Fruit fly (Drosophila melanogaster) whole organism, wandering third instar larva: ENCODE measurements around the gene CG16749.

Experiments used
- Abd-B ChIP-seq: fragments of >200 bp; optimal IDR thresholded peaks from 2 replicates; lab custom pipeline; 2017; ENCODE audit warnings: missing biosample characterization, missing genetic modification characterization
- CG32264 ChIP-seq: fragments of 200-800 bp; sonication (Bioruptor generic); optimal IDR thresholded peaks from 2 replicates; lab custom pipeline; 2016; ENCODE audit warnings: missing biosample characterization, missing genetic modification characterization
- CG9705 ChIP-seq: fragments of 200-800 bp; sonication (Bioruptor generic); optimal IDR thresholded peaks from 2 replicates; lab custom pipeline; 2018; ENCODE audit warnings: missing biosample characterization, mild to moderate bottlenecking, missing genetic modification characterization
- CrebA ChIP-seq: fragments of 200-800 bp; sonication (Bioruptor generic); optimal IDR thresholded peaks from 2 replicates; lab custom pipeline; 2016; ENCODE audit warnings: missing biosample characterization, mild to moderate bottlenecking, missing genetic modification characterization, borderline replicate concordance
- Dfd ChIP-seq: fragments of >200 bp; optimal IDR thresholded peaks from 2 replicates; lab custom pipeline; 2017; ENCODE audit warnings: missing biosample characterization, missing genetic modification characterization
- Dif ChIP-seq: fragments of 200-275, 200-300 bp; sonication (Bioruptor generic); optimal IDR thresholded peaks from 2 replicates; lab custom pipeline; 2018; ENCODE audit warnings: missing biosample characterization, missing genetic modification characterization; ENCODE audit not compliant: partially characterized antibody
- GATAd ChIP-seq: sonication (Bioruptor generic); optimal IDR thresholded peaks from 2 replicates; lab custom pipeline; 2016; ENCODE audit warnings: missing biosample characterization, missing genetic modification characterization
- HLH106 ChIP-seq: fragments of 200-800 bp; optimal IDR thresholded peaks from 3 replicates; lab custom pipeline; 2019; ENCODE audit warnings: missing biosample characterization, mild to moderate bottlenecking, missing genetic modification characterization, moderate library complexity
- Hnf4 ChIP-seq: fragments of 200-800 bp; sonication (Bioruptor generic); optimal IDR thresholded peaks from 2 replicates; lab custom pipeline; 2016; ENCODE audit warnings: missing biosample characterization, mild to moderate bottlenecking, missing genetic modification characterization
- Hr78 ChIP-seq: fragments of >200 bp; optimal IDR thresholded peaks from 2 replicates; lab custom pipeline; 2017; ENCODE audit warnings: missing biosample characterization, missing genetic modification characterization
- Hr83 ChIP-seq: fragments of 200-300 bp; sonication (Bioruptor generic); optimal IDR thresholded peaks from 2 replicates; lab custom pipeline; 2016; ENCODE audit warnings: missing biosample characterization, mild to moderate bottlenecking, missing genetic modification characterization, moderate library complexity; ENCODE audit not compliant: poor library complexity, severe bottlenecking
- Jra ChIP-seq: sonication (Bioruptor generic); optimal IDR thresholded peaks from 2 replicates; lab custom pipeline; 2016; ENCODE audit warnings: missing biosample characterization, missing genetic modification characterization
- Mio ChIP-seq: sonication (Bioruptor generic); optimal IDR thresholded peaks from 2 replicates; lab custom pipeline; 2016; ENCODE audit warnings: missing biosample characterization, missing genetic modification characterization
- Myc ChIP-seq: fragments of >200 bp; optimal IDR thresholded peaks from 2 replicates; lab custom pipeline; 2017
- N ChIP-seq: fragments of >200 bp; optimal IDR thresholded peaks from 2 replicates; lab custom pipeline; 2018; ENCODE audit warnings: missing biosample characterization, missing external identifiers, missing genetic modification characterization
- OdsH ChIP-seq: fragments of 200-800 bp; sonication (Bioruptor generic); optimal IDR thresholded peaks from 2 replicates; lab custom pipeline; 2016; ENCODE audit warnings: missing biosample characterization, mild to moderate bottlenecking, missing genetic modification characterization
- Rel ChIP-seq, 2 experiments: fragments of 200-800 bp; sonication (Bioruptor generic) in 1 of 2; optimal IDR thresholded peaks; 2 replicates in 1 of 2; 3 replicates in 1 of 2; lab custom pipeline; 2016 to 2019; ENCODE audit warnings: mild to moderate bottlenecking in 2 of 2, missing biosample characterization in 2 of 2, missing genetic modification characterization in 2 of 2, moderate library complexity in 1 of 2
- Sp1 ChIP-seq: fragments of 200-800 bp; sonication (Bioruptor generic); optimal IDR thresholded peaks from 3 replicates; lab custom pipeline; 2019; ENCODE audit warnings: missing biosample characterization, mild to moderate bottlenecking, missing genetic modification characterization, moderate library complexity
- Vsx2 ChIP-seq: fragments of 200-300, 225-300 bp; sonication (Bioruptor generic); optimal IDR thresholded peaks from 2 replicates; lab custom pipeline; 2018; ENCODE audit warnings: missing biosample characterization, missing genetic modification characterization; ENCODE audit not compliant: partially characterized antibody
- br ChIP-seq: fragments of 200-800 bp; sonication (Bioruptor generic); optimal IDR thresholded peaks from 2 replicates; lab custom pipeline; 2016; ENCODE audit warnings: missing biosample characterization, missing genetic modification characterization
- brk ChIP-seq: fragments of 200-800 bp; sonication (Bioruptor generic); optimal IDR thresholded peaks from 2 replicates; lab custom pipeline; 2016; ENCODE audit warnings: missing biosample characterization, mild to moderate bottlenecking, missing genetic modification characterization
- dl ChIP-seq, 2 experiments: fragments of 175-275, 200-275 bp in 1 of 2; fragments of 200-275 bp in 1 of 2; sonication (Bioruptor generic); optimal IDR thresholded peaks; lab custom pipeline; 2018; ENCODE audit warnings: mild to moderate bottlenecking in 2 of 2, missing biosample characterization in 2 of 2, missing genetic modification characterization in 2 of 2, moderate library complexity in 2 of 2; ENCODE audit not compliant: partially characterized antibody in 2 of 2, insufficient read depth in 1 of 2
- dmrt93B ChIP-seq: fragments of 200-800 bp; sonication (Bioruptor generic); optimal IDR thresholded peaks from 2 replicates; lab custom pipeline; 2018; ENCODE audit warnings: missing biosample characterization, mild to moderate bottlenecking, missing genetic modification characterization
- dsf ChIP-seq: sonication (Bioruptor generic); optimal IDR thresholded peaks from 2 replicates; lab custom pipeline; 2016; ENCODE audit warnings: missing biosample characterization, missing genetic modification characterization, borderline replicate concordance
- ey ChIP-seq: fragments of 200-800 bp; sonication (Bioruptor generic); optimal IDR thresholded peaks from 2 replicates; lab custom pipeline; 2016; ENCODE audit warnings: missing biosample characterization, missing genetic modification characterization
- foxo ChIP-seq, 2 experiments: fragments of 200-800 bp; sonication (Bioruptor generic); optimal IDR thresholded peaks; 2 replicates in 1 of 2; 3 replicates in 1 of 2; lab custom pipeline; 2016 to 2017; ENCODE audit warnings: missing biosample characterization in 2 of 2, missing genetic modification characterization in 2 of 2
- fru ChIP-seq: fragments of 200-800 bp; sonication (Bioruptor generic); optimal IDR thresholded peaks from 3 replicates; lab custom pipeline; 2016; ENCODE audit warnings: missing biosample characterization, mild to moderate bottlenecking, missing genetic modification characterization
- h ChIP-seq: fragments of 200-800 bp; sonication (Bioruptor generic); optimal IDR thresholded peaks from 3 replicates; lab custom pipeline; 2016; ENCODE audit warnings: missing biosample characterization, mild to moderate bottlenecking, missing genetic modification characterization
- jim ChIP-seq: fragments of 175-275, 200-325 bp; sonication (Bioruptor generic); optimal IDR thresholded peaks from 2 replicates; lab custom pipeline; 2016; ENCODE audit warnings: missing biosample characterization, mild to moderate bottlenecking, missing genetic modification characterization
- lola ChIP-seq: fragments of >200 bp; optimal IDR thresholded peaks from 2 replicates; lab custom pipeline; 2017; ENCODE audit warnings: missing biosample characterization, missing genetic modification characterization
- pan ChIP-seq: fragments of >200 bp; optimal IDR thresholded peaks from 2 replicates; lab custom pipeline; 2017
- psq ChIP-seq: fragments of 200-800 bp; sonication (Bioruptor generic); optimal IDR thresholded peaks from 3 replicates; lab custom pipeline; 2017; ENCODE audit warnings: missing biosample characterization, mild to moderate bottlenecking, missing genetic modification characterization, moderate library complexity
- rgr ChIP-seq: fragments of 200-800 bp; sonication (Bioruptor generic); optimal IDR thresholded peaks from 3 replicates; lab custom pipeline; 2016; ENCODE audit warnings: missing biosample characterization, mild to moderate bottlenecking, missing genetic modification characterization
- sage ChIP-seq: fragments of 200-800 bp; sonication (Bioruptor generic); optimal IDR thresholded peaks from 2 replicates; lab custom pipeline; 2016; ENCODE audit warnings: missing biosample characterization, mild to moderate bottlenecking, missing genetic modification characterization
- sv ChIP-seq: fragments of 200-800 bp; sonication (Bioruptor generic); optimal IDR thresholded peaks from 3 replicates; lab custom pipeline; 2016; ENCODE audit warnings: missing biosample characterization, missing genetic modification characterization
- tai ChIP-seq: sonication (Bioruptor generic); optimal IDR thresholded peaks from 2 replicates; lab custom pipeline; 2016; ENCODE audit warnings: missing biosample characterization, missing genetic modification characterization
- usp ChIP-seq: fragments of >200 bp; optimal IDR thresholded peaks from 2 replicates; lab custom pipeline; 2017; ENCODE audit warnings: missing biosample characterization, missing genetic modification characterization
- woc ChIP-seq: sonication (Bioruptor generic); optimal IDR thresholded peaks from 2 replicates; lab custom pipeline; 2016; ENCODE audit warnings: missing biosample characterization, mild to moderate bottlenecking, missing genetic modification characterization

Gene CG16749

DNA sequence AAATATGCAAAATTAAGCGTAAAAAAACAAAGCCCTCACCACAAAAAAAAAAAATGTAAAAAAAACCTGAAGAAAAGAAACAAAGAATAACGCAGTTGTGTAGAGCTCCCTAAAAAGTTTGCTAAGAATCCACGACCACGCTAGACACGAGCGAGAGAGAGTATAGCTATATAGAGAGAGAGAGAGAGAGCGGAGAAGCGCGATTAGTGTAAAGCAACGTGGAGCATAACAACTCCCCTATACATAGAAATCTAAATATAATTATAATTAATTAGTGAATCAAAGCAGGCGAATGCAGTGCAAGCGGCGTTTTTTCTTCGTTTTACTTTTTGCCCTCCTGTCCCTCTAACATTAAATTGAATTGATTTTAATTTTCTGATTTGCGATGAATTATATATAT, 27.7 kb upstream of the CG16749 start:
- TF ChIP-seq pan (lab: Kevin White, UChicago) (no peak), fru (GFP tag; lab: Kevin White, UChicago) (no peak), Vsx2 (GFP tag; lab: Kevin White, UChicago) (no peak), Dif (GFP tag; lab: Kevin White, UChicago) (peak; percentile 5), dsf (GFP tag; lab: Kevin White, UChicago) (no peak)

DNA sequence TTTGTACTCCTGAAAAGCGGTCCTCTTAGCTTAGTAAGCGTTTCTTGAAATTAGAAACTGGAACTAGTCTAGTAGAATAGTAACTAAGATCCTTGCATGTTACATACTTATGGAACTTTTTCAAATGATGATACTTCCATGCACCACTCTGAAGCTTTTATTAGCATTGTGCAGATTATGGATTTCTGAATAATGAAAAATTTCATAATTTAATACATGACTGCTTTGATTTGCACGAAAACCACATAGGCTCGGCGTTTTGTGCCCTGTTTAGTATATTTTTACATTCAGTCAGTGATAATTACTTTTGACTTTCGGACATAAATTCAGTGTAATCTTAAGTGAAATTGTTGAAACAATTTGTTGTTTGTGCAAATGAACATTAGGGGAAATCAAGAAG, 23.5 kb upstream of the CG16749 start, which contains the start of gene CG43675:
Gene CG43675, plus strand, starts transcription at position 301 of the 400 bp plus-strand sequence.
- TF ChIP-seq Abd-B (GFP tag; lab: Kevin White, UChicago) (no peak), N (no peak), brk (GFP tag; lab: Kevin White, UChicago) (no peak), Myc (lab: Kevin White, UChicago) (no peak), CG9705 (no peak), dl (GFP tag; optimal IDR thresholded peaks at IDR 0.05; lab: Kevin White, UChicago; ENCODE audit: insufficient read depth in 1 of 2, partially characterized antibody in 2 of 2) (no peak), lola (GFP tag; lab: Kevin White, UChicago) (no peak), Hr78 (GFP tag; lab: Kevin White, UChicago) (no peak), sage (GFP tag; lab: Kevin White, UChicago) (no peak), foxo (GFP tag; optimal IDR thresholded peaks at IDR 0.05; lab: Kevin White, UChicago) (no peak), usp (GFP tag; lab: Kevin White, UChicago) (no peak), Dif (GFP tag; lab: Kevin White, UChicago) (no peak), Sp1 (GFP tag; lab: Kevin White, UChicago) (no peak), fru (GFP tag; lab: Kevin White, UChicago) (no peak), dsf (GFP tag; lab: Kevin White, UChicago) (no peak), Hr83 (GFP tag; lab: Kevin White, UChicago) (no peak)

dm6 chr3R:9353276-9353652, 21.6 kb upstream of the CG16749 start:
- TF ChIP-seq jim (GFP tag; lab: Kevin White, UChicago) (no peak), psq (GFP tag; lab: Kevin White, UChicago) (peak; percentile 79), brk (GFP tag; lab: Kevin White, UChicago) (peak; percentile 65), Sp1 (GFP tag; lab: Kevin White, UChicago) (peak; percentile 83), Hr78 (GFP tag; lab: Kevin White, UChicago) (no peak), fru (GFP tag; lab: Kevin White, UChicago) (peak; percentile 74), tai (no peak), foxo (GFP tag; optimal IDR thresholded peaks at IDR 0.05; lab: Kevin White, UChicago) (peak in 1 of 2 experiments; percentile 78), lola (GFP tag; lab: Kevin White, UChicago) (no peak), CG9705 (no peak), dmrt93B (GFP tag; lab: Kevin White, UChicago) (peak; percentile 50), br (GFP tag; lab: Kevin White, UChicago) (peak; percentile 30), CG32264 (GFP tag; lab: Kevin White, UChicago) (no peak), ey (GFP tag; lab: Kevin White, UChicago) (peak; percentile 54), sage (GFP tag; lab: Kevin White, UChicago) (peak; percentile 87), HLH106 (peak; percentile 76), Dif (GFP tag; lab: Kevin White, UChicago) (no peak), Myc (lab: Kevin White, UChicago) (no peak), CrebA (GFP tag; lab: Kevin White, UChicago) (no peak), woc (GFP tag; lab: Kevin White, UChicago) (no peak), Hr83 (GFP tag; lab: Kevin White, UChicago) (no peak), rgr (GFP tag; lab: Kevin White, UChicago) (peak; percentile 74), sv (GFP tag; lab: Kevin White, UChicago) (peak; percentile 47), Jra (GFP tag; lab: Kevin White, UChicago) (no peak), Abd-B (GFP tag; lab: Kevin White, UChicago) (no peak), usp (GFP tag; lab: Kevin White, UChicago) (no peak), Hnf4 (GFP tag; lab: Kevin White, UChicago) (peak; percentile 32), dsf (GFP tag; lab: Kevin White, UChicago) (peak; percentile 45), dl (GFP tag; optimal IDR thresholded peaks at IDR 0.05; lab: Kevin White, UChicago; ENCODE audit: insufficient read depth in 1 of 2, partially characterized antibody in 2 of 2) (no peak), h (GFP tag; lab: Kevin White, UChicago) (peak; percentile 81), N (no peak), Rel (GFP tag; optimal IDR thresholded peaks at IDR 0.05; lab: Kevin White, UChicago) (no peak), Rel (tag; optimal IDR thresholded peaks at IDR 0.05; lab: Kevin White, UChicago) (no peak), GATAd (GFP tag; lab: Kevin White, UChicago) (no peak), Dfd (GFP tag; lab: Kevin White, UChicago) (no peak), pan (lab: Kevin White, UChicago) (no peak), Vsx2 (GFP tag; lab: Kevin White, UChicago) (no peak), Mio (GFP tag; lab: Kevin White, UChicago) (no peak), OdsH (GFP tag; lab: Kevin White, UChicago) (peak; percentile 77)
- TF ChIP-seq, all 38 proteins: peak for 16
